Worm (Caenorhabditis elegans) whole organism, young adult: Measurements from ENCODE around the gene gcna-1.

Source experiments
- B0035.1 ChIP-seq: sonication (generic microtip); optimal IDR thresholded peaks from 2 replicates; lab custom pipeline; 2016; ENCODE audit warnings: missing genetic modification characterization, mild to moderate bottlenecking, missing compliant biosample characterization, missing genotype, missing genetic modification reagents
- B0261.1 ChIP-seq: sonication (generic microtip); optimal IDR thresholded peaks from 2 replicates; lab custom pipeline; 2016; ENCODE audit warnings: mild to moderate bottlenecking, missing genetic modification characterization, moderate library complexity, missing compliant biosample characterization
- C06A6.2 ChIP-seq: fragments of 200-800 bp; sonication (Bioruptor generic); conservative IDR thresholded peaks from 2 replicates; pipeline ENCODE4 v1.3.6; 2022; ENCODE audit warnings: missing genetic modification characterization, missing compliant biosample characterization
- D2030.7 ChIP-seq: fragments of 200-800 bp; sonication (Bioruptor generic); IDR thresholded peaks from 2 replicates; pipeline ENCODE4 v1.3.6; 2022; ENCODE audit warnings: missing genetic modification reagents, missing genetic modification characterization, missing compliant biosample characterization
- F33H1.4 ChIP-seq: fragments of 200-800 bp; sonication (Bioruptor generic); IDR thresholded peaks from 2 replicates; pipeline ENCODE4 v1.3.6; 2022; ENCODE audit warnings: missing genetic modification reagents, missing genetic modification characterization, missing compliant biosample characterization
- F39B2.1 ChIP-seq: fragments of 200-800 bp; sonication (Bioruptor generic); IDR thresholded peaks from 2 replicates; pipeline ENCODE4 v1.3.6; 2022; ENCODE audit warnings: missing genetic modification reagents, missing genetic modification characterization, missing compliant biosample characterization
- F55B11.4 ChIP-seq: sonication (generic microtip); optimal IDR thresholded peaks from 2 replicates; lab custom pipeline; 2016; ENCODE audit warnings: missing compliant biosample characterization, missing genetic modification characterization, borderline replicate concordance; ENCODE audit not compliant: insufficient read depth
- K11D2.4 ChIP-seq: fragments of 200-800 bp; sonication (Bioruptor generic); IDR thresholded peaks from 2 replicates; pipeline ENCODE4 v1.3.6; 2022; ENCODE audit warnings: missing genetic modification reagents, missing genetic modification characterization, missing compliant biosample characterization
- attf-6 ChIP-seq: fragments of 200-800 bp; sonication (Bioruptor generic); IDR thresholded peaks from 2 replicates; pipeline ENCODE4 v1.3.6; 2022; ENCODE audit warnings: missing genetic modification reagents, missing genetic modification characterization, missing compliant biosample characterization
- bed-1 ChIP-seq: fragments of 200-800 bp; sonication (Bioruptor generic); IDR thresholded peaks from 2 replicates; pipeline ENCODE4 v1.3.6; 2022; ENCODE audit warnings: missing genetic modification reagents, missing genetic modification characterization, missing compliant biosample characterization
- cebp-1 ChIP-seq, 2 experiments: fragments of 200-800 bp in 1 of 2; sonication (Bioruptor generic) in 1 of 2; sonication (generic microtip) in 1 of 2; IDR thresholded peaks in 1 of 2; optimal IDR thresholded peaks in 1 of 2; 2 replicates each; pipeline versions ENCODE4 v1.3.6 to Lab custom; 2017 to 2022; ENCODE audit warnings: missing compliant biosample characterization in 2 of 2, missing genetic modification characterization in 2 of 2, mild to moderate bottlenecking in 1 of 2, missing genetic modification reagents in 1 of 2, moderate library complexity in 1 of 2
- ceh-27 ChIP-seq: fragments of 200-800 bp; sonication (Bioruptor generic); optimal IDR thresholded peaks from 2 replicates; lab custom pipeline; 2018; ENCODE audit warnings: mild to moderate bottlenecking, missing genetic modification characterization, moderate library complexity, missing compliant biosample characterization
- ceh-58 ChIP-seq: fragments of 200-800 bp; sonication (Bioruptor generic); IDR thresholded peaks from 2 replicates; pipeline ENCODE4 v1.3.6; 2022; ENCODE audit warnings: missing genetic modification characterization, missing compliant biosample characterization
- dox-1 ChIP-seq: fragments of 200-800 bp; sonication (Bioruptor generic); IDR thresholded peaks from 2 replicates; pipeline ENCODE4 v1.3.6; 2022; ENCODE audit warnings: missing genetic modification reagents, missing genetic modification characterization, missing compliant biosample characterization
- egrh-3 ChIP-seq: fragments of 200-800 bp; sonication (Bioruptor generic); IDR thresholded peaks from 2 replicates; pipeline ENCODE4 v1.3.6; 2022; ENCODE audit warnings: missing genetic modification reagents, missing genetic modification characterization, missing compliant biosample characterization
- ekl-4 ChIP-seq: fragments of 200-800 bp; sonication (Bioruptor generic); IDR thresholded peaks from 2 replicates; pipeline ENCODE4 v1.3.6; 2022; ENCODE audit warnings: missing genetic modification reagents, missing genetic modification characterization, missing compliant biosample characterization
- him-1 ChIP-seq: sonication (generic microtip); optimal IDR thresholded peaks from 2 replicates; lab custom pipeline; 2016; ENCODE audit warnings: missing genotype, missing genetic modification reagents, missing genetic modification characterization, missing compliant biosample characterization
- hlh-12 ChIP-seq: sonication (generic microtip); optimal IDR thresholded peaks from 2 replicates; lab custom pipeline; 2016; ENCODE audit warnings: missing genetic modification characterization, missing compliant biosample characterization
- hlh-26 ChIP-seq: fragments of 200-800 bp; sonication (Bioruptor generic); conservative IDR thresholded peaks from 2 replicates; pipeline ENCODE4 v1.3.6; 2022; ENCODE audit warnings: missing genetic modification reagents, missing genetic modification characterization, missing compliant biosample characterization
- hmg-1.2 ChIP-seq: fragments of 200-800 bp; sonication (Bioruptor generic); IDR thresholded peaks from 2 replicates; pipeline ENCODE4 v1.3.6; 2022; ENCODE audit warnings: missing genetic modification reagents, missing genetic modification characterization, missing compliant biosample characterization
- let-607 ChIP-seq, 2 experiments: fragments of 200-800 bp in 1 of 2; sonication (Bioruptor generic) in 1 of 2; sonication (generic microtip) in 1 of 2; optimal IDR thresholded peaks; 2 replicates each; lab custom pipeline; 2016 to 2018; ENCODE audit warnings: mild to moderate bottlenecking in 2 of 2, missing compliant biosample characterization in 2 of 2, missing genetic modification characterization in 2 of 2, moderate library complexity in 2 of 2, missing genotype in 1 of 2
- lin-54 ChIP-seq: fragments of 200-800 bp; sonication (Bioruptor generic); optimal IDR thresholded peaks from 2 replicates; lab custom pipeline; 2018; ENCODE audit warnings: mild to moderate bottlenecking, missing genetic modification characterization, missing compliant biosample characterization
- lir-1 ChIP-seq: fragments of 200-800 bp; sonication (Bioruptor generic); conservative IDR thresholded peaks from 2 replicates; pipeline ENCODE4 v1.3.6; 2022; ENCODE audit warnings: missing genetic modification reagents, missing genetic modification characterization, missing compliant biosample characterization
- lsy-27 ChIP-seq: sonication (generic microtip); optimal IDR thresholded peaks from 2 replicates; lab custom pipeline; 2017; ENCODE audit warnings: missing genetic modification characterization, mild to moderate bottlenecking, missing compliant biosample characterization, antibody characterized with exemption, missing genotype, borderline replicate concordance; ENCODE audit not compliant: insufficient read depth
- mes-4 ChIP-seq: sonication (generic microtip); optimal IDR thresholded peaks from 2 replicates; lab custom pipeline; 2016; ENCODE audit warnings: missing genotype, missing genetic modification characterization, missing compliant biosample characterization
- nhr-80 ChIP-seq: sonication (generic microtip); optimal IDR thresholded peaks from 2 replicates; lab custom pipeline; 2016; ENCODE audit warnings: missing genetic modification characterization, missing compliant biosample characterization
- nhr-90 ChIP-seq: sonication (generic microtip); optimal IDR thresholded peaks from 2 replicates; lab custom pipeline; 2016; ENCODE audit warnings: missing genotype, mild to moderate bottlenecking, missing genetic modification characterization, missing compliant biosample characterization
- pha-4 ChIP-seq: fragments of 150-350 bp; sonication (generic microtip); optimal IDR thresholded peaks from 2 replicates; lab custom pipeline; 2014; ENCODE audit warnings: missing biosample characterization, missing genetic modification reagents, missing genetic modification characterization
- repo-1 ChIP-seq: sonication (generic microtip); optimal IDR thresholded peaks from 2 replicates; lab custom pipeline; 2017; ENCODE audit warnings: mild to moderate bottlenecking, missing genetic modification characterization, missing compliant biosample characterization
- snpc-1.1 ChIP-seq: sonication (generic microtip); optimal IDR thresholded peaks from 2 replicates; lab custom pipeline; 2017; ENCODE audit warnings: missing genetic modification characterization, mild to moderate bottlenecking, missing compliant biosample characterization, antibody characterized with exemption, moderate library complexity, missing genotype, missing genetic modification reagents; ENCODE audit not compliant: insufficient read depth
- snpc-4 ChIP-seq, 5 experiments: fragments of 150-350 bp in 1 of 5; sonication (generic microtip) in 4 of 5; optimal IDR thresholded peaks; 2 replicates each; lab custom pipeline; 2014 to 2018; ENCODE audit warnings: missing genetic modification characterization in 5 of 5, missing biosample characterization in 3 of 5, antibody characterized with exemption in 2 of 5, mild to moderate bottlenecking in 2 of 5, missing compliant biosample characterization in 2 of 5, missing genotype in 2 of 5, moderate library complexity in 2 of 5, missing genetic modification reagents in 1 of 5
- sptf-2 ChIP-seq: fragments of 200-800 bp; sonication (Bioruptor generic); optimal IDR thresholded peaks from 2 replicates; lab custom pipeline; 2018; ENCODE audit warnings: mild to moderate bottlenecking, missing genetic modification characterization, missing compliant biosample characterization
- unc-62 ChIP-seq: fragments of 150-350 bp; optimal IDR thresholded peaks from 2 replicates; lab custom pipeline; 2014; ENCODE audit warnings: missing biosample characterization, missing genetic modification reagents, missing genetic modification characterization
- xnd-1 ChIP-seq: sonication (generic microtip); optimal IDR thresholded peaks from 2 replicates; lab custom pipeline; 2016; ENCODE audit warnings: missing genotype, missing genetic modification reagents, missing genetic modification characterization, missing compliant biosample characterization
- zfh-2 ChIP-seq: fragments of 200-800 bp; sonication (Bioruptor generic); conservative IDR thresholded peaks from 2 replicates; pipeline ENCODE4 v1.3.6; 2022; ENCODE audit warnings: missing genetic modification reagents, missing genetic modification characterization, missing compliant biosample characterization
- ztf-22 ChIP-seq: fragments of 200-800 bp; sonication (Bioruptor generic); optimal IDR thresholded peaks from 2 replicates; lab custom pipeline; 2018; ENCODE audit warnings: mild to moderate bottlenecking, missing genetic modification characterization, moderate library complexity, missing compliant biosample characterization
- ztf-26 ChIP-seq: sonication (generic microtip); optimal IDR thresholded peaks from 2 replicates; lab custom pipeline; 2017; ENCODE audit warnings: missing genetic modification characterization, missing compliant biosample characterization
- ztf-3 ChIP-seq: fragments of 200-800 bp; sonication (Bioruptor generic); optimal IDR thresholded peaks from 2 replicates; lab custom pipeline; 2018; ENCODE audit warnings: mild to moderate bottlenecking, missing genetic modification characterization, missing compliant biosample characterization
- ztf-6 ChIP-seq: fragments of 200-800 bp; sonication (Bioruptor generic); IDR thresholded peaks from 2 replicates; pipeline ENCODE4 v1.3.6; 2022; ENCODE audit warnings: missing genetic modification reagents, missing genetic modification characterization, missing compliant biosample characterization

Gene gcna-1

DNA sequence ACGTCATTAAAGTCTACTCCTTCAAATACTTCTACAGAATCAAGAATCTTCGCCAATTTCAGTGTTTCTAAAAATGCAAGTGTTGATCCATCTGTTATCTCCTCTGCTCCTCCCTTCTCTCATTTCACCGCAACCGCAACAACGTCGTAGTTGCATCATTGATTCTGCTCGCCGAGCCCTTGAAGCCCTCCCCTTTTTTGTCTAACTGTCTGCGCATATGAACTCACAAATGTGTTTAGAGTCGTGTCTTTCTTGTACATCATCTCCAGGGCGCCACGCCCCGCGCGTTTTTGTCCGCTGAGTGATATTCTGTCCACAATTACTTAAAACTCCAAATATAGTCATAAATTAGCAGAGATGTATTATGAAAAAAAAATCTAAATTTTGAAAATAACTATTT is 20.9 kb downstream of the gcna-1 start:
- TF ChIP-seq F39B2.1 (GFP tag; lab: Robert Waterston, UW): no peak
- no peak for TF ChIP-seq lin-54 (GFP tag; lab: Kevin White, UChicago)
- no peak for TF ChIP-seq let-607 (tag; optimal IDR thresholded peaks at IDR 0.05; lab: Kevin White, UChicago)
- no peak for TF ChIP-seq xnd-1 (tag; lab: Kevin White, UChicago)
- TF ChIP-seq bed-1 (GFP tag; lab: Robert Waterston, UW): no peak
- TF ChIP-seq hmg-1.2 (GFP tag; lab: Robert Waterston, UW): no peak
- TF ChIP-seq D2030.7: no peak
- TF ChIP-seq pha-4: no peak
- no peak for TF ChIP-seq nhr-90 (tag; lab: Kevin White, UChicago)
- no peak for TF ChIP-seq ztf-22

DNA sequence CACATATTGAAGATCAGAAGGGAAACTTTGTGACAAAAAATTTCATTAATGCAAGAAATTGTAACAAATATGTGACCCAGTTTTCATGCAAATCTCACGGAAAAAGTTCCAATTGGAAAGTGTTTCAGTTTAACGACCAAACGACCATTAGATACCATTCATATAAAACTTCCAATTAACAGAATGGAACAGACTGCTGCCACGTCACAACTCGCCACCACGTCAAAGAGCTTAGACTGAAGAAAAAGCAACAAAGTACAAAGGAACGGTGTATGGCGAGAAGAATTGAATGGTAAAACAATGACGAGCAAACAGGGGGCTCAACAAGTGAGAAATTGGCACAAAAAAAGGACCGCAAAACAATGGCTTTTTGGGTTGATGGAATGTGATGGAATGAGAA is 23.5 kb downstream of the gcna-1 start, which contains the start of gene T04C9.3:
Gene T04C9.3 (plus strand): TSS at position 301 of the 400 bp plus-strand sequence.
- TF ChIP-seq C06A6.2 (GFP tag; lab: Robert Waterston, UW): no peak
- TF ChIP-seq hlh-12 (tag; lab: Kevin White, UChicago): no peak
- TF ChIP-seq mes-4 (tag; lab: Kevin White, UChicago): no peak
- no peak for TF ChIP-seq D2030.7
- no peak for TF ChIP-seq hlh-26
- TF ChIP-seq B0035.1 (tag; lab: Kevin White, UChicago): no peak
- no peak for TF ChIP-seq snpc-1.1
- no peak for TF ChIP-seq F55B11.4 (tag; lab: Kevin White, UChicago)
- TF ChIP-seq lin-54 (GFP tag; lab: Kevin White, UChicago): no peak

DNA sequence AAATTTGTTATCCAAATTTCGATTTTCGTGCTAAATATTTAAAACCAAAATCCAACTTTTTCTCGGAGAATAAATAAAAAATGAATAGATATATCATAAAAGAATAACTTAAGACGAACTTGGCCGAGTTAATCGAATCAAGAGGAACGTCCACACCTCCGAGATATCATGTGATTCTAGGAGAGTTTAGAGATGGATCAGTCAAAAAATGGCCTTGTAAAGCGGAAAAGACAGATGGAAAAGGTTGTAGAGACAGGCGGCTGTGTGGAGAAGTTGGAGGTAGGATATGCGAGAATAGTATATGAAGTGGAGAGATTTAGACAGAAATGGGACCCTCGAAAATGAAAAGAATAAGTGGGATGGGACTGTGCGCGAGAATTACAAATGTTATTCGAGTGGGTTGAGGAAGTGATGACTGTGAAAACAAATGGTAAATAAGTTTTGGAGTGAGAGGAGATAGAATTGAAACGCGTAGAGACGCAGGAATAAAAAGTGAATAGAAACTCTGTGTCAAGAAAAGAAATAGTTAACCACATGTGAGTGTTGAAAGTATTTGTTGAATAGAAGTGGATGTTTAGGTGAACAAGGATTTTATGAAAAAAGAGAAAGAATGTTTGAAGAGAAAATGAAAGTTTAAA is 26.0 kb downstream of the gcna-1 start:
- no peak for TF ChIP-seq lsy-27 (tag; lab: Kevin White, UChicago)
- TF ChIP-seq hmg-1.2 (GFP tag; lab: Robert Waterston, UW): peak; percentile 63; the same call in 1 of the 2 replicates

DNA sequence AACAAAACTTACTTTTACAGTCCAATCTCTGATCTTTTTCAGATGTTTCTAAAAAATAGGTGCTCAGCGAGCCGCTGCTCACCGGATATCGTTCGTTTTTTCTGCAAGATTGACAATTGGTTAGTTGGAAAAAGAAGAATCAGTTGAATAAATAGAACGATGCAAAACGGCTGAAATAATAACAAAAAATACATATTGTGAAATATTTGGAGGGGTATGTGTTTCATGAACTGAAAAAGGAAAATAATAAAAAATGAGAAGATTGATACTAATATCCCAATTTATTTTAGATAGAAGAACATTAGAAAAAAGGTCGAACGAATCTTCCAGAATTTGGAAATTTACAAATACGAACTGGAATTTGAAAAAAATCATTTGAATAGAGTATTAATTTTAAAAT is 26.9 kb downstream of the gcna-1 start, which contains the start of gene frm-2:
Gene frm-2 (minus strand): TSS at position 101 of the 400 bp plus-strand sequence.
- TF ChIP-seq ztf-26 (tag; lab: Kevin White, UChicago) (no peak), K11D2.4 (GFP tag; lab: Robert Waterston, UW) (no peak), attf-6 (GFP tag; lab: Robert Waterston, UW) (no peak), F33H1.4 (no peak), sptf-2 (GFP tag; lab: Kevin White, UChicago) (no peak), him-1 (no peak), lir-1 (GFP tag; lab: Robert Waterston, UW) (no peak)

DNA sequence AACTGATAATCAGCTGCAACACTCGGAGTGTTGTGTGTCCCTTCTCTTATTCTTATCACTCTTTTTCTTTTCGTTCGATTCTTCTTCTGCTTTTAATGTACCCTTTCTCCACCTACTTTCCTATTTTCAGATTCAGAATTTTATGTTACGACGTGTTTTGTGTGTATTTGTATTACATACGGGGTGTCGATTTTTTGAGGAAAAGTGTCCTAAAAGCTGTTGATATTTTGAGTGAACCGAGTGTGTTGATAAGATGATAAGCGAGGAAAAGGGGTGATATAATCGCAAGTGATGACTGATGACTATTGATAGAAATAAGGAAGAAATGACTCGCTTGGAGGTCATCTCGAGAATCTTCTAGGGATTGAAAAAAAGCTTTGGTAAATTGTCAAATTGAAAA is 27.5 kb downstream of the gcna-1 start:
- TF ChIP-seq cebp-1 (GFP tag; IDR thresholded peaks at IDR 0.05; lab: Robert Waterston, UW) (no peak), cebp-1 (tag; optimal IDR thresholded peaks at IDR 0.05; lab: Kevin White, UChicago) (peak; percentile 41), ekl-4 (GFP tag; lab: Robert Waterston, UW) (no peak), egrh-3 (no peak), snpc-4 (GFP tag; optimal IDR thresholded peaks at IDR 0.05; lab: Kevin White, UChicago) (no peak), snpc-4 (tag; optimal IDR thresholded peaks at IDR 0.05; lab: Kevin White, UChicago) (no peak), ceh-27 (GFP tag; lab: Kevin White, UChicago) (no peak), mes-4 (tag; lab: Kevin White, UChicago) (no peak), dox-1 (no peak), ztf-22 (no peak), nhr-80 (tag; lab: Kevin White, UChicago) (peak; percentile 83), B0261.1 (tag; lab: Kevin White, UChicago) (no peak), let-607 (tag; optimal IDR thresholded peaks at IDR 0.05; lab: Kevin White, UChicago) (no peak), repo-1 (no peak), unc-62 (no peak), ztf-3 (GFP tag; lab: Kevin White, UChicago) (no peak), ceh-58 (GFP tag; lab: Robert Waterston, UW) (no peak), ztf-6 (GFP tag; lab: Robert Waterston, UW) (no peak), zfh-2 (GFP tag; lab: Robert Waterston, UW) (no peak), lsy-27 (tag; lab: Kevin White, UChicago) (no peak)
